Worm (Caenorhabditis elegans): ENCODE results near the gene K06A9.1.

DNA sequence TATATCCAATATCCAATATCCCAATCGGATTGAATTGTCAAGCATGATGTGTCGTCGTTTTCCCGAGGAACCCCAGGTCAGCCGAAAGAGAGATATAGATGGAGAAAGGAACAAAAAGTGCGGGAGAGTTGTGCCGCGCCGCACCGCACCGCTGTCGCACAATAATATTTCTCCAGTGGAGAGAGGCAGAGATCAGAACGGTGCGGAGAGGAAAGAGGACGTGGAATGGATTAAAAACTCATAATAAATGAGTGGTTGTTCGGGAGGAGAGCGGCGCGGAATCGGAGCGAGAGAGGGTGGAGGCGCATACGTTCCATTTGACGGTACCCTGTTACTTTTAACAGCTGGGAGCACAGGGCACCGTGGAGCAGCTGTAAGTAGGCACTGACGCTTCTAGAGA is 29.8 kb upstream of the K06A9.1 start:
- TF ChIP-seq elt-4 (tag; optimal IDR thresholded peaks at IDR 0.05) (no peak), unc-42 (tag; optimal IDR thresholded peaks at IDR 0.05) (no peak), zip-5 (tag; optimal IDR thresholded peaks at IDR 0.05) (no peak), pros-1 (tag; optimal IDR thresholded peaks at IDR 0.05) (no peak), lim-6 (tag; optimal IDR thresholded peaks at IDR 0.05) (no peak), ets-4 (tag; optimal IDR thresholded peaks at IDR 0.05) (no peak), F13H6.1 (tag; optimal IDR thresholded peaks at IDR 0.05) (no peak), ceh-9 (tag; optimal IDR thresholded peaks at IDR 0.05) (no peak), nhr-11 (tag; optimal IDR thresholded peaks at IDR 0.05) (no peak), dmd-4 (tag; optimal IDR thresholded peaks at IDR 0.05; ENCODE audit: borderline replicate concordance) (no peak), mec-3 (tag; optimal IDR thresholded peaks at IDR 0.05; ENCODE audit: borderline replicate concordance) (no peak)
